Worm (Caenorhabditis elegans) whole organism, L2 larva: Measurements from ENCODE around the gene swt-6.

Experiments
- C34F6.9 ChIP-seq: fragments of 150-350 bp; optimal IDR thresholded peaks from 2 replicates; lab custom pipeline; 2014; ENCODE audit warnings: missing biosample characterization, missing genetic modification characterization
- F13H6.1 ChIP-seq: sonication (generic microtip); optimal IDR thresholded peaks from 2 replicates; lab custom pipeline; 2016; ENCODE audit warnings: missing genetic modification characterization, missing compliant biosample characterization
- R02D3.7 ChIP-seq: fragments of 150-350 bp; optimal IDR thresholded peaks from 2 replicates; lab custom pipeline; 2014; ENCODE audit warnings: missing biosample characterization, missing genetic modification characterization
- Y55F3AM.14 ChIP-seq: fragments of 200-800 bp; sonication (Bioruptor generic); optimal IDR thresholded peaks from 2 replicates; lab custom pipeline; 2018; ENCODE audit warnings: mild to moderate bottlenecking, missing genetic modification characterization, missing compliant biosample characterization
- ZK546.5 ChIP-seq: sonication (generic microtip); optimal IDR thresholded peaks from 2 replicates; lab custom pipeline; 2017; ENCODE audit warnings: missing biosample characterization, missing genetic modification characterization
- aly-2 ChIP-seq: fragments of 150-350 bp; optimal IDR thresholded peaks from 2 replicates; lab custom pipeline; 2014; ENCODE audit warnings: missing biosample characterization, missing genetic modification characterization
- ama-1 ChIP-seq: fragments of 150-350 bp; optimal IDR thresholded peaks from 2 replicates; lab custom pipeline; 2018; ENCODE audit warnings: inconsistent platforms
- blmp-1 ChIP-seq: sonication (generic microtip); optimal IDR thresholded peaks from 2 replicates; lab custom pipeline; 2017; ENCODE audit warnings: missing genetic modification characterization, mild to moderate bottlenecking, missing compliant biosample characterization, antibody characterized with exemption, moderate library complexity; ENCODE audit not compliant: insufficient read depth
- ceh-16 ChIP-seq: fragments of 150-350 bp; optimal IDR thresholded peaks from 2 replicates; lab custom pipeline; 2014; ENCODE audit warnings: missing biosample characterization, missing genetic modification characterization
- crh-2 ChIP-seq: sonication (generic microtip); optimal IDR thresholded peaks from 2 replicates; lab custom pipeline; 2017; ENCODE audit warnings: missing biosample characterization, missing genetic modification characterization
- dmd-4 ChIP-seq: sonication (generic microtip); optimal IDR thresholded peaks from 2 replicates; lab custom pipeline; 2017; ENCODE audit warnings: missing biosample characterization, missing genetic modification characterization
- elt-1 ChIP-seq: fragments of 150-350 bp; optimal IDR thresholded peaks from 2 replicates; lab custom pipeline; 2014; ENCODE audit warnings: missing biosample characterization, missing genetic modification characterization
- elt-3 ChIP-seq: sonication (generic microtip); optimal IDR thresholded peaks from 2 replicates; lab custom pipeline; 2017; ENCODE audit warnings: missing biosample characterization, missing genetic modification characterization
- fos-1 ChIP-seq: fragments of 150-350 bp; optimal IDR thresholded peaks from 2 replicates; lab custom pipeline; 2014; ENCODE audit warnings: missing biosample characterization, missing genetic modification characterization
- gmeb-1 ChIP-seq: fragments of 150-350 bp; optimal IDR thresholded peaks from 2 replicates; lab custom pipeline; 2014; ENCODE audit warnings: missing biosample characterization, missing genetic modification characterization
- lin-11 ChIP-seq: fragments of 150-350 bp; sonication (generic microtip); optimal IDR thresholded peaks from 2 replicates; lab custom pipeline; 2014; ENCODE audit warnings: missing biosample characterization, missing genetic modification characterization, inconsistent platforms, mixed read lengths
- lin-13 ChIP-seq: fragments of 150-350 bp; optimal IDR thresholded peaks from 2 replicates; lab custom pipeline; 2014; ENCODE audit warnings: missing biosample characterization, missing genetic modification reagents, missing genetic modification characterization
- lsy-2 ChIP-seq, 2 experiments: fragments of 150-350 bp in 1 of 2; sonication (generic microtip) in 1 of 2; optimal IDR thresholded peaks; 2 replicates each; lab custom pipeline; 2014 to 2017; ENCODE audit warnings: missing biosample characterization in 2 of 2, missing genetic modification characterization in 2 of 2
- mab-5 ChIP-seq: fragments of 150-350 bp; optimal IDR thresholded peaks from 2 replicates; lab custom pipeline; 2014; ENCODE audit warnings: missing biosample characterization, missing genetic modification characterization
- mdl-1 ChIP-seq, 2 experiments: fragments of 150-350 bp in 1 of 2; sonication (generic microtip) in 1 of 2; optimal IDR thresholded peaks; 2 replicates each; lab custom pipeline; 2017; ENCODE audit warnings: missing biosample characterization in 2 of 2, missing genetic modification characterization in 2 of 2
- nhr-10 ChIP-seq: sonication (generic microtip); optimal IDR thresholded peaks from 2 replicates; lab custom pipeline; 2017; ENCODE audit warnings: missing biosample characterization, missing genetic modification characterization
- nhr-11 ChIP-seq: fragments of 150-350 bp; optimal IDR thresholded peaks from 2 replicates; lab custom pipeline; 2014; ENCODE audit warnings: missing biosample characterization, missing genetic modification characterization
- nhr-12 ChIP-seq: fragments of 150-350 bp; optimal IDR thresholded peaks from 2 replicates; lab custom pipeline; 2014; ENCODE audit warnings: missing biosample characterization, missing genetic modification characterization
- nhr-129 ChIP-seq: fragments of 150-350 bp; optimal IDR thresholded peaks from 2 replicates; lab custom pipeline; 2014; ENCODE audit warnings: missing biosample characterization, missing genetic modification characterization
- nhr-21 ChIP-seq: fragments of 150-350 bp; optimal IDR thresholded peaks from 2 replicates; lab custom pipeline; 2014; ENCODE audit warnings: missing biosample characterization, missing genetic modification characterization
- nhr-23 ChIP-seq: fragments of 150-350 bp; optimal IDR thresholded peaks from 2 replicates; lab custom pipeline; 2014; ENCODE audit warnings: missing biosample characterization, missing genetic modification reagents, missing genetic modification characterization
- nhr-237 ChIP-seq: fragments of 150-350 bp; optimal IDR thresholded peaks from 2 replicates; lab custom pipeline; 2014; ENCODE audit warnings: missing biosample characterization, missing genetic modification characterization
- nhr-25 ChIP-seq: fragments of 150-350 bp; sonication (generic microtip); optimal IDR thresholded peaks from 3 replicates; lab custom pipeline; 2014; ENCODE audit warnings: missing biosample characterization, missing genetic modification characterization
- nhr-6 ChIP-seq: fragments of 150-350 bp; optimal IDR thresholded peaks from 2 replicates; lab custom pipeline; 2014; ENCODE audit warnings: missing biosample characterization, missing genetic modification characterization
- nhr-77 ChIP-seq: fragments of 150-350 bp; optimal IDR thresholded peaks from 2 replicates; lab custom pipeline; 2014; ENCODE audit warnings: missing biosample characterization, missing genetic modification characterization
- sem-4 ChIP-seq: fragments of 150-350 bp; optimal IDR thresholded peaks from 2 replicates; lab custom pipeline; 2014; ENCODE audit warnings: missing biosample characterization, missing genetic modification reagents, missing genetic modification characterization
- skn-1 ChIP-seq: sonication (generic microtip); optimal IDR thresholded peaks from 2 replicates; lab custom pipeline; 2017; ENCODE audit warnings: missing biosample characterization, missing genetic modification characterization
- sma-3 ChIP-seq: sonication (generic microtip); optimal IDR thresholded peaks from 2 replicates; lab custom pipeline; 2016; ENCODE audit warnings: missing genetic modification reagents, missing genetic modification characterization, missing compliant biosample characterization
- sma-9 ChIP-seq, 2 experiments: fragments of 150-350 bp in 1 of 2; sonication (generic microtip) in 1 of 2; optimal IDR thresholded peaks; 2 replicates each; lab custom pipeline; 2014 to 2016; ENCODE audit warnings: missing genetic modification characterization in 2 of 2, mild to moderate bottlenecking in 1 of 2, missing biosample characterization in 1 of 2, missing compliant biosample characterization in 1 of 2, missing genetic modification reagents in 1 of 2, moderate library complexity in 1 of 2
- snpc-4 ChIP-seq: fragments of 150-350 bp; optimal IDR thresholded peaks from 2 replicates; lab custom pipeline; 2014; ENCODE audit warnings: missing biosample characterization, missing genetic modification characterization
- unc-39 ChIP-seq: fragments of 150-350 bp; optimal IDR thresholded peaks from 2 replicates; lab custom pipeline; 2014; ENCODE audit warnings: missing biosample characterization, missing genetic modification characterization
- unc-55 ChIP-seq: fragments of 150-350 bp; sonication (generic microtip); optimal IDR thresholded peaks from 3 replicates; lab custom pipeline; 2014; ENCODE audit warnings: missing biosample characterization, missing genetic modification reagents, missing genetic modification characterization
- unc-62 ChIP-seq: fragments of 150-350 bp; optimal IDR thresholded peaks from 2 replicates; lab custom pipeline; 2014; ENCODE audit warnings: missing biosample characterization, missing genetic modification reagents, missing genetic modification characterization
- zag-1 ChIP-seq: fragments of 150-350 bp; optimal IDR thresholded peaks from 2 replicates; lab custom pipeline; 2014; ENCODE audit warnings: missing biosample characterization, missing genetic modification characterization
- ztf-1 ChIP-seq: fragments of 200-800 bp; sonication (Bioruptor generic); conservative IDR thresholded peaks from 2 replicates; pipeline ENCODE4 v1.3.6; 2022; ENCODE audit warnings: missing genetic modification characterization, missing compliant biosample characterization
- ztf-11 ChIP-seq: sonication (generic microtip); optimal IDR thresholded peaks from 2 replicates; lab custom pipeline; 2017; ENCODE audit warnings: missing biosample characterization, missing genetic modification characterization
- ztf-4 ChIP-seq: fragments of 150-350 bp; optimal IDR thresholded peaks from 2 replicates; lab custom pipeline; 2014; ENCODE audit warnings: missing biosample characterization, missing genetic modification characterization

Gene swt-6

ce11 chrV:13958247-13958646 lies 4.1 kb downstream of the swt-6 start, which contains the start of gene R10D12.10:
TSS of gene R10D12.10 (minus strand) at chrV:13958347.
- TF ChIP-seq snpc-4 (tag; lab: Kevin White, UChicago), result no peak
- TF ChIP-seq nhr-77 (tag; lab: Kevin White, UChicago), result no peak
- TF ChIP-seq unc-39 (tag; lab: Kevin White, UChicago), result no peak
- no peak for TF ChIP-seq ZK546.5 (tag; lab: Kevin White, UChicago)
- no peak for TF ChIP-seq ztf-11
- TF ChIP-seq lin-11, result no peak
- TF ChIP-seq gmeb-1, result no peak
- no peak for TF ChIP-seq F13H6.1 (tag; lab: Kevin White, UChicago)
- no peak for TF ChIP-seq nhr-25 (tag; lab: Kevin White, UChicago)
- TF ChIP-seq fos-1 (tag; lab: Kevin White, UChicago), result no peak
- no peak for TF ChIP-seq sma-3 (GFP tag; lab: Kevin White, UChicago)
- TF ChIP-seq ztf-4, result no peak
- no peak for TF ChIP-seq aly-2 (tag; lab: Kevin White, UChicago)
- no peak for TF ChIP-seq nhr-23 (tag; lab: Kevin White, UChicago)

- no peak for TF ChIP-seq sma-3 (GFP tag; lab: Kevin White, UChicago)
Measured at ce11 chrV:13960916-13961315, 6.8 kb downstream of the swt-6 start, which contains the start of gene srh-24. TSS of gene srh-24 (minus strand) at chrV:13961016.

- TF ChIP-seq elt-3 (tag; lab: Kevin White, UChicago) (no peak), nhr-10 (tag; lab: Kevin White, UChicago) (no peak), sem-4 (tag; lab: Kevin White, UChicago) (peak; percentile 70), ZK546.5 (tag; lab: Kevin White, UChicago) (no peak), nhr-6 (tag; lab: Kevin White, UChicago) (no peak), fos-1 (tag; lab: Kevin White, UChicago) (no peak), nhr-129 (peak; percentile 55), R02D3.7 (tag; lab: Kevin White, UChicago) (no peak), nhr-21 (tag; lab: Kevin White, UChicago) (no peak), skn-1 (tag; lab: Kevin White, UChicago) (no peak), ztf-4 (peak; percentile 2), mab-5 (tag; lab: Kevin White, UChicago) (peak; percentile 56), lin-11 (peak; percentile 60), crh-2 (no peak), sma-9 (GFP tag; optimal IDR thresholded peaks at IDR 0.05; lab: Kevin White, UChicago) (peak; percentile 70), sma-9 (tag; optimal IDR thresholded peaks at IDR 0.05; lab: Kevin White, UChicago) (no peak), elt-1 (tag; lab: Kevin White, UChicago) (no peak), nhr-11 (tag; lab: Kevin White, UChicago) (no peak), zag-1 (no peak), gmeb-1 (peak; percentile 74), sma-3 (GFP tag; lab: Kevin White, UChicago) (peak; percentile 48), ztf-1 (GFP tag; lab: Robert Waterston, UW) (no peak), lin-13 (GFP tag; lab: Kevin White, UChicago) (peak; percentile 52), nhr-12 (tag; lab: Kevin White, UChicago) (no peak), nhr-77 (tag; lab: Kevin White, UChicago) (no peak), unc-39 (tag; lab: Kevin White, UChicago) (no peak), unc-62 (GFP tag; lab: Kevin White, UChicago) (no peak), nhr-23 (tag; lab: Kevin White, UChicago) (no peak), nhr-237 (tag; lab: Kevin White, UChicago) (no peak), snpc-4 (tag; lab: Kevin White, UChicago) (peak; percentile 30), nhr-25 (tag; lab: Kevin White, UChicago) (peak; percentile 43), F13H6.1 (tag; lab: Kevin White, UChicago) (peak; percentile 64), dmd-4 (tag; lab: Kevin White, UChicago) (no peak), Y55F3AM.14 (GFP tag; lab: Kevin White, UChicago) (no peak), C34F6.9 (peak; percentile 37), mdl-1 (tag; optimal IDR thresholded peaks at IDR 0.05; lab: Kevin White, UChicago) (no peak), ama-1 (lab: Kevin White, UChicago) (no peak), unc-55 (GFP tag; lab: Kevin White, UChicago) (peak; percentile 78), lsy-2 (tag; optimal IDR thresholded peaks at IDR 0.05; lab: Kevin White, UChicago) (peak in 1 of 2 experiments; percentile 70), ceh-16 (tag; lab: Kevin White, UChicago) (no peak), blmp-1 (tag; lab: Kevin White, UChicago) (no peak)
Measured at ce11 chrV:13961927-13962419, 7.8 kb downstream of the swt-6 start, which contains the start of the genes algn-13 and R10D12.13. TSS of gene algn-13 (minus strand) at chrV:13961977. TSS of gene R10D12.13 (plus strand) at chrV:13962417.
